Fruit fly (Drosophila melanogaster): Measurements from ENCODE around the gene CG10347.

CG10347 gene

DNA sequence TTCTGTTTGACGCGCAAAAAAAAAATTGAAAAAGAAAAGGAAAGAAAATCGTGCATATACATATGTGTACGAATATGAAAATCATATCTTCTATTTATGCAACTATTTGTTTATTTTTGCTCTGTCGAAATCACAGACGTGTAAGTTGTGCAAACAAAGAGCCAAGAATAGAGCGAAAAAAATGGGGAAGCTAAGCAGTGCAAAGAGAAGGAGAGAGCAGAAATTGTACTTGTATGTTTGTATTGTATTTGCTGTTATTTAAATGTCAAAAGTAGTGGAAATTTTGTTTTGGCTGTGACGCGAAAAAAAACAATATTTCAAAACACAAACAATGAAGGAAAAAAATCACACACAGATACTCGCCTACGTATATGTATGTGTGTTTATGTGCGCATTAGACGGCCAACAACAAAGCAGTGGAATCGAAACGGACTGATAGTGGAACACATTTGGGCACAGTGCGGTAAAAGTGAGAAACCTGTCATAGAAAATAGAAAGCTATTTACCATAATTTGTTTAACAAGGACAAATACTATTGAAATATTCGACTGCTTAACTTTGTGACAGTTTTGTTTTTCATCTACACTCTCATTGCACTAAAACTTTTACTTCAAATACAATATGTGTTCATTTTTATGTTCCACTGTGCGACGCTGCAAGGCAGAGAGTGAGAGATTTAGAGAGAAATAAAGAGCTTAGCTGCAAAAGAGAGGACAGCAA lies 36.5 kb downstream of the CG10347 start (continued):
- TF ChIP-seq CG8632 (GFP tag; optimal IDR thresholded peaks at IDR 0.05) (peak; percentile 88), CG3919 (GFP tag; optimal IDR thresholded peaks at IDR 0.05) (peak; percentile 93), CG11902 (GFP tag; optimal IDR thresholded peaks at IDR 0.05) (peak; percentile 68), CG6808 (GFP tag; optimal IDR thresholded peaks at IDR 0.05) (peak; percentile 77), Hr4 (GFP tag; optimal IDR thresholded peaks at IDR 0.05) (peak; percentile 98), Lpt (GFP tag; optimal IDR thresholded peaks at IDR 0.05) (peak; percentile 96), Blimp-1 (GFP tag; optimal IDR thresholded peaks at IDR 0.05) (peak; percentile 59), acj6 (GFP tag; optimal IDR thresholded peaks at IDR 0.05) (peak; percentile 93), Ets21C (GFP tag; optimal IDR thresholded peaks at IDR 0.05) (peak; percentile 85), svp (GFP tag) (peak; percentile 96), Ets96B (tag; optimal IDR thresholded peaks at IDR 0.05) (peak; percentile 90), Sox102F (GFP tag; optimal IDR thresholded peaks at IDR 0.05) (peak; percentile 94), CG4318 (GFP tag; optimal IDR thresholded peaks at IDR 0.05) (peak; percentile 95), Sox14 (GFP tag; optimal IDR thresholded peaks at IDR 0.05) (peak; percentile 96), net (GFP tag; optimal IDR thresholded peaks at IDR 0.05) (peak; percentile 95), CG7368 (GFP tag; optimal IDR thresholded peaks at IDR 0.05) (peak; percentile 93), CG15336 (GFP tag; IDR thresholded peaks at IDR 0.05) (peak; percentile 99), CG6792 (GFP tag; optimal IDR thresholded peaks at IDR 0.05) (peak; percentile 92), ss (GFP tag; optimal IDR thresholded peaks at IDR 0.05) (peak; percentile 70 to 83), Hr39 (GFP tag; optimal IDR thresholded peaks at IDR 0.05) (peak; percentile 91), CG6276 (GFP tag; optimal IDR thresholded peaks at IDR 0.05) (peak; percentile 97), eg (GFP tag; IDR thresholded peaks at IDR 0.05) (peak; percentile 98), CG1621 (tag; optimal IDR thresholded peaks at IDR 0.05) (peak; percentile 87)

DNA sequence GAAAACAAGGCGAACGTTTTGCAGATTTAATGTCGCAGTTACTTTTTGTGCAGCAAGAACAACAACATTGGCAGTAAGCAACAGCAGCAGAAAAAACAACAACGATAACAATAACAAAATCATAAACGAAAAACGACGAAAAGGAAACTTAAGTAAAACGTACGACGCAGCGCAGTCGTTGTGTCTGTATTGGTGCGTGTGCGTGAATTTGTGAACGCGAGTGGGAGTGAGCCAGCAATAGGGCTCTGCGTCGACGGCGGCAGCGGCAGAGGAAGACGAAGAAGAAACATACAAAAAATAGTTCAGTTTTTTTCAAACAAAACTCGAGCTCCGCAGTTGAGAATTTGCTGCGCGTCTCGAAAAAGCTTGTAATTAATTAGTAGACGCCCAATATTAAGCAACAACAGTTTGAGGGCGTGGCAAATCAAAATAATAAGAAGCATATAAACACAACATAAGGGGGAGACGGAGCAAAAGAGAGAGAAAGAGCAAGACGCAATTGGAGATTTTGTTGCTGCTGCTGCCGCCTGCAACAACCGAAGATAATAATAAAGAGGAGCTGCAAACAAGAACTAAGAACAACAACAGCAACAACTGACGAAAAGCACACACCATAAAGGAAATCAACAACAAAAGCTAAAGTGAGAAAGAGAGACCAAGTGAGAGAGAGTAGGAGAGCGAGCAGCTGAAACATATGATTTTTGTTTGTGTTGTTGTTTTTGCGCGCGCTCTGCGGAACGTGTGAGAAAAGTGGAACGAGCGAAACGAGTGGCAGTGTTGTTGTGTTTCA lies 37.4 kb downstream of the CG10347 start:
- TF ChIP-seq CG10631 (GFP tag; optimal IDR thresholded peaks at IDR 0.05) = no peak
- TF ChIP-seq Hr38 (GFP tag; optimal IDR thresholded peaks at IDR 0.05) = no peak
- no peak for TF ChIP-seq lz (GFP tag; optimal IDR thresholded peaks at IDR 0.05)
- TF ChIP-seq esn (GFP tag; optimal IDR thresholded peaks at IDR 0.05) = no peak
- TF ChIP-seq CG11762 (GFP tag; optimal IDR thresholded peaks at IDR 0.05; ENCODE audit: insufficient read depth) = no peak
- no peak for TF ChIP-seq topi (GFP tag; optimal IDR thresholded peaks at IDR 0.05)
- no peak for TF ChIP-seq CG7368 (GFP tag; optimal IDR thresholded peaks at IDR 0.05)
- no peak for TF ChIP-seq CG31627 (GFP tag; optimal IDR thresholded peaks at IDR 0.05)
- no peak for TF ChIP-seq Hr39 (GFP tag; optimal IDR thresholded peaks at IDR 0.05)
- no peak for TF ChIP-seq CG4318 (GFP tag; optimal IDR thresholded peaks at IDR 0.05)
- no peak for TF ChIP-seq Lpt (GFP tag; optimal IDR thresholded peaks at IDR 0.05)
- no peak for TF ChIP-seq Sox14 (GFP tag; optimal IDR thresholded peaks at IDR 0.05)
- no peak for TF ChIP-seq dac (GFP tag; optimal IDR thresholded peaks at IDR 0.05)
- no peak for TF ChIP-seq Blimp-1 (GFP tag; optimal IDR thresholded peaks at IDR 0.05)
- TF ChIP-seq dsx (GFP tag; optimal IDR thresholded peaks at IDR 0.05; ENCODE audit: poor library complexity, severe bottlenecking) = peak; percentile 14
- peak; percentile 26 for TF ChIP-seq CG6854 (GFP tag; optimal IDR thresholded peaks at IDR 0.05)
- no peak for TF ChIP-seq fd85E (GFP tag; optimal IDR thresholded peaks at IDR 0.05)
- TF ChIP-seq pdm3 (GFP tag; optimal IDR thresholded peaks at IDR 0.05) = no peak
- TF ChIP-seq svp (GFP tag) = peak; percentile 23
- TF ChIP-seq Ets96B (tag; optimal IDR thresholded peaks at IDR 0.05) = peak; percentile 12
- TF ChIP-seq CG11902 (GFP tag; optimal IDR thresholded peaks at IDR 0.05) = no peak
- no peak for TF ChIP-seq cyc (GFP tag; optimal IDR thresholded peaks at IDR 0.05)
- no peak for TF ChIP-seq CG3919 (GFP tag; optimal IDR thresholded peaks at IDR 0.05)
- no peak for TF ChIP-seq spab (GFP tag; optimal IDR thresholded peaks at IDR 0.05)
- peak; percentile 18 for TF ChIP-seq CG8632 (GFP tag; optimal IDR thresholded peaks at IDR 0.05)
- peak; percentile 2 for TF ChIP-seq CG16779 (tag; optimal IDR thresholded peaks at IDR 0.05)
- TF ChIP-seq Hr4 (GFP tag; optimal IDR thresholded peaks at IDR 0.05) = no peak
- no peak for TF ChIP-seq Gug (GFP tag; IDR thresholded peaks at IDR 0.05)
- peak; percentile 39; the same call in 1 of the 3 replicates for TF ChIP-seq eg (GFP tag; IDR thresholded peaks at IDR 0.05)
- TF ChIP-seq OdsH (GFP tag; optimal IDR thresholded peaks at IDR 0.05) = no peak
- TF ChIP-seq CG1621 (tag; optimal IDR thresholded peaks at IDR 0.05) = no peak
- no peak for TF ChIP-seq CG3032 (tag; optimal IDR thresholded peaks at IDR 0.05)
- no peak for TF ChIP-seq Eip75B (GFP tag; optimal IDR thresholded peaks at IDR 0.05)
- peak; percentile 52 for TF ChIP-seq fkh (GFP tag; optimal IDR thresholded peaks at IDR 0.05)
- TF ChIP-seq vri (GFP tag; optimal IDR thresholded peaks at IDR 0.05) = peak; percentile 15
- TF ChIP-seq CG9139 (GFP tag; optimal IDR thresholded peaks at IDR 0.05) = peak; percentile 4
- TF ChIP-seq CG15336 (GFP tag; IDR thresholded peaks at IDR 0.05) = no peak
- peak; percentile 6 to 41 for TF ChIP-seq ss (GFP tag; optimal IDR thresholded peaks at IDR 0.05)
